Worm (Caenorhabditis elegans) whole organism, late embryonic: ENCODE measurements around the gene ZC455.1.

Experiments
- F13H6.1 ChIP-seq: sonication (generic microtip); optimal IDR thresholded peaks from 2 replicates; lab custom pipeline; 2016; ENCODE audit warnings: missing genetic modification characterization, missing compliant biosample characterization
- ama-1 ChIP-seq: fragments of 150-350 bp; optimal IDR thresholded peaks from 2 replicates; lab custom pipeline; 2014
- ceh-22 ChIP-seq: sonication (generic microtip); optimal IDR thresholded peaks from 2 replicates; lab custom pipeline; 2017; ENCODE audit warnings: missing biosample characterization, missing genetic modification characterization
- che-1 ChIP-seq: sonication (generic microtip); optimal IDR thresholded peaks from 2 replicates; lab custom pipeline; 2016; ENCODE audit warnings: mild to moderate bottlenecking, missing genetic modification characterization, missing compliant biosample characterization
- fkh-10 ChIP-seq: fragments of 150-350 bp; optimal IDR thresholded peaks from 2 replicates; lab custom pipeline; 2014; ENCODE audit warnings: missing biosample characterization, missing genetic modification reagents, missing genetic modification characterization
- nhr-11 ChIP-seq: fragments of 150-350 bp; optimal IDR thresholded peaks from 2 replicates; lab custom pipeline; 2014; ENCODE audit warnings: missing biosample characterization, missing genetic modification characterization
- nhr-232 ChIP-seq: sonication (generic microtip); optimal IDR thresholded peaks from 2 replicates; lab custom pipeline; 2016; ENCODE audit warnings: missing genetic modification characterization, missing compliant biosample characterization
- odd-2 ChIP-seq: sonication (generic microtip); optimal IDR thresholded peaks from 2 replicates; lab custom pipeline; 2017; ENCODE audit warnings: antibody characterized with exemption, mild to moderate bottlenecking, missing genetic modification characterization, missing compliant biosample characterization
- pha-4 ChIP-seq: fragments of 150-350 bp; optimal IDR thresholded peaks from 2 replicates; lab custom pipeline; 2018; ENCODE audit warnings: missing biosample characterization, missing genetic modification reagents, missing genetic modification characterization
- pqm-1 ChIP-seq: sonication (generic microtip); optimal IDR thresholded peaks from 2 replicates; lab custom pipeline; 2016; ENCODE audit warnings: missing genetic modification characterization, missing compliant biosample characterization

DNA sequence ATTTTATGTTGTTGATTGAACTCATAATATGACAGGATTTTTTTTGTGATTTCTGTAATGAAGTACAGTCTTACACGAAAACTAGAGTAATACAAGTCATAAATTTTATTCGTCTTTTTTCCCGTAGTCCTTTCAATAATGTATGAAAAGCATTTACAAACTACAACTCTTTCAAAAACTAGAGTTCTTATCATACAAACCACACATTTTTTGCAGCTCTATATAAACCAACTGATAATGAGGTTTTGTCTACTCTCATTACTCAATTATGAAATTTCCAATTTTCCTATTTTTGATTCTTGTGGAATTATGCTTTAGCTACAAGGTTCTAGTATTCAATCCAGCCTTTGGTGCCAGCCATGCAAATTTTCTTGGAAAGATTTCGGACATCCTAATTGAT lies 51.5 kb downstream of the ZC455.1 start, which contains the start of gene ugt-16:
- TF ChIP-seq ama-1 (lab: Kevin White, UChicago) (no peak), fkh-10 (GFP tag; lab: Kevin White, UChicago) (no peak), nhr-11 (no peak), che-1 (no peak), ceh-22 (tag; lab: Kevin White, UChicago) (no peak), nhr-232 (tag; lab: Kevin White, UChicago) (no peak), F13H6.1 (no peak), pqm-1 (tag; lab: Kevin White, UChicago) (no peak), odd-2 (no peak), pha-4 (no peak)
